Fruit fly (Drosophila melanogaster) whole organism, embryonic: Measurements from ENCODE around the gene nmdyn-D6.
A peak's percentile ranks its signal among the peaks of the same experiment; 100 is the strongest.

Source experiments
- Ada2b ChIP-seq: fragments of 200-800 bp; sonication (Bioruptor generic); IDR thresholded peaks from 2 replicates; pipeline ENCODE4 v1.3.6; 2022; ENCODE audit warnings: missing biosample characterization, missing genetic modification characterization
- Asciz ChIP-seq: fragments of 200-800 bp; sonication (Bioruptor generic); optimal IDR thresholded peaks from 2 replicates; lab custom pipeline; 2017; ENCODE audit warnings: missing biosample characterization, mild to moderate bottlenecking, missing genetic modification characterization, missing genetic modification reagents
- B-H2 ChIP-seq: fragments of 200-800 bp; sonication (Bioruptor generic); optimal IDR thresholded peaks from 2 replicates; lab custom pipeline; 2018; ENCODE audit warnings: missing biosample characterization, mild to moderate bottlenecking, missing genetic modification characterization
- Bteb2 ChIP-seq: fragments of 200-800 bp; sonication (Bioruptor generic); optimal IDR thresholded peaks from 2 replicates; lab custom pipeline; 2016; ENCODE audit warnings: missing biosample characterization, missing genetic modification characterization
- CG10274 ChIP-seq: fragments of 200-800 bp; sonication (Bioruptor generic); optimal IDR thresholded peaks from 3 replicates; lab custom pipeline; 2017; ENCODE audit warnings: missing biosample characterization, mild to moderate bottlenecking, missing genetic modification characterization
- CG12299 ChIP-seq: fragments of 200-800 bp; sonication (Bioruptor generic); optimal IDR thresholded peaks from 2 replicates; lab custom pipeline; 2018; ENCODE audit warnings: missing biosample characterization, mild to moderate bottlenecking, missing genetic modification characterization
- CG13123 ChIP-seq: fragments of 200-800 bp; sonication (Bioruptor generic); optimal IDR thresholded peaks from 2 replicates; lab custom pipeline; 2016; ENCODE audit warnings: missing biosample characterization, missing genetic modification characterization
- CG14014 ChIP-seq: fragments of 200-800 bp; sonication (Bioruptor generic); IDR thresholded peaks from 2 replicates; pipeline ENCODE4 v1.3.6; 2022; ENCODE audit warnings: missing biosample characterization, missing genetic modification characterization
- CG14710 ChIP-seq: fragments of 200-800 bp; sonication (Bioruptor generic); optimal IDR thresholded peaks from 3 replicates; lab custom pipeline; 2019; ENCODE audit warnings: missing biosample characterization, mild to moderate bottlenecking, missing genetic modification characterization, moderate library complexity
- CG14965 ChIP-seq: fragments of 200-800 bp; sonication (Bioruptor generic); optimal IDR thresholded peaks from 2 replicates; lab custom pipeline; 2016; ENCODE audit warnings: missing biosample characterization, missing genetic modification characterization, borderline replicate concordance
- CG1602 ChIP-seq: fragments of 200-800 bp; sonication (Bioruptor generic); optimal IDR thresholded peaks from 3 replicates; lab custom pipeline; 2016; ENCODE audit warnings: missing biosample characterization, missing genetic modification characterization
- CG17802 ChIP-seq: fragments of 200-800 bp; sonication (Bioruptor generic); optimal IDR thresholded peaks from 2 replicates; lab custom pipeline; 2018; ENCODE audit warnings: missing biosample characterization, mild to moderate bottlenecking, missing genetic modification characterization, moderate library complexity
- CG17912 ChIP-seq: fragments of 200-800 bp; sonication (Bioruptor generic); optimal IDR thresholded peaks from 2 replicates; lab custom pipeline; 2018; ENCODE audit warnings: missing biosample characterization, mild to moderate bottlenecking, missing genetic modification characterization
- CG1832 ChIP-seq: fragments of 200-800 bp; sonication (Bioruptor generic); optimal IDR thresholded peaks from 2 replicates; lab custom pipeline; 2017; ENCODE audit warnings: missing biosample characterization, mild to moderate bottlenecking, missing genetic modification characterization, inconsistent platforms
- CG2120 ChIP-seq: fragments of 200-800 bp; sonication (Bioruptor generic); optimal IDR thresholded peaks from 3 replicates; lab custom pipeline; 2016; ENCODE audit warnings: missing biosample characterization, missing genetic modification characterization
- CG30020 ChIP-seq: fragments of 200-800 bp; optimal IDR thresholded peaks from 2 replicates; lab custom pipeline; 2019; ENCODE audit warnings: missing biosample characterization, mild to moderate bottlenecking, missing genetic modification characterization, moderate library complexity
- CG32772 ChIP-seq: fragments of 200-800 bp; sonication (Bioruptor generic); IDR thresholded peaks from 2 replicates; pipeline ENCODE4 v1.3.6; 2022; ENCODE audit warnings: missing biosample characterization, missing genetic modification characterization
- CG34224 ChIP-seq: fragments of 200-800 bp; sonication (Bioruptor generic); IDR thresholded peaks from 3 replicates; pipeline ENCODE4 v1.3.6; 2022; ENCODE audit warnings: missing biosample characterization, missing genetic modification characterization; ENCODE audit not compliant: partially characterized antibody
- CG34422 ChIP-seq: fragments of 200-800 bp; sonication (Bioruptor generic); IDR thresholded peaks from 3 replicates; pipeline ENCODE4 v1.3.6; 2022; ENCODE audit warnings: missing biosample characterization, missing genetic modification characterization
- CG43689 ChIP-seq: fragments of 200-800 bp; sonication (Bioruptor generic); IDR thresholded peaks from 2 replicates; pipeline ENCODE4 v1.3.6; 2022; ENCODE audit warnings: missing biosample characterization, missing genetic modification characterization
- CG8290 ChIP-seq, 3 experiments: fragments of 200-800 bp; sonication (Bioruptor generic); optimal IDR thresholded peaks; 2 replicates each; lab custom pipeline; 2016 to 2019; ENCODE audit warnings: missing biosample characterization in 3 of 3, missing genetic modification characterization in 3 of 3, mild to moderate bottlenecking in 2 of 3, moderate library complexity in 1 of 3
- CG9727 ChIP-seq: fragments of 200-800 bp; sonication (Bioruptor generic); optimal IDR thresholded peaks from 3 replicates; lab custom pipeline; 2017; ENCODE audit warnings: missing biosample characterization, mild to moderate bottlenecking, missing genetic modification characterization
- Drgx ChIP-seq: fragments of 200-800 bp; sonication (Bioruptor generic); IDR thresholded peaks from 2 replicates; pipeline ENCODE4 v1.3.6; 2022; ENCODE audit warnings: missing biosample characterization, missing genetic modification characterization
- Elba2 ChIP-seq: fragments of 200-800 bp; sonication (Bioruptor generic); optimal IDR thresholded peaks from 3 replicates; lab custom pipeline; 2016; ENCODE audit warnings: missing biosample characterization, missing genetic modification characterization
- Gsc ChIP-seq: fragments of 200-800 bp; sonication (Bioruptor generic); IDR thresholded peaks from 2 replicates; pipeline ENCODE4 v1.3.6; 2022; ENCODE audit warnings: missing biosample characterization, missing genetic modification characterization
- H2.0 ChIP-seq: fragments of 200-800 bp; sonication (Bioruptor generic); IDR thresholded peaks from 2 replicates; pipeline ENCODE4 v1.3.6; 2022; ENCODE audit warnings: missing biosample characterization, missing genetic modification characterization
- Hey ChIP-seq: fragments of 200-800 bp; sonication (Bioruptor generic); optimal IDR thresholded peaks from 3 replicates; lab custom pipeline; 2018; ENCODE audit warnings: missing biosample characterization, mild to moderate bottlenecking, missing genetic modification characterization
- Myb ChIP-seq: fragments of 200-800 bp; sonication (Bioruptor generic); optimal IDR thresholded peaks from 2 replicates; lab custom pipeline; 2016; ENCODE audit warnings: missing biosample characterization, missing genetic modification characterization
- Scr ChIP-seq: fragments of 200-800 bp; sonication (Bioruptor generic); IDR thresholded peaks from 2 replicates; pipeline ENCODE4 v1.3.6; 2022; ENCODE audit warnings: missing biosample characterization, missing genetic modification characterization; ENCODE audit not compliant: partially characterized antibody
- Six4 ChIP-seq: fragments of 200-800 bp; sonication (Bioruptor generic); optimal IDR thresholded peaks from 2 replicates; lab custom pipeline; 2016; ENCODE audit warnings: missing biosample characterization, missing genetic modification characterization
- croc ChIP-seq: fragments of 200-800 bp; sonication (Bioruptor generic); conservative IDR thresholded peaks from 3 replicates; pipeline ENCODE4 v1.3.6; 2022; ENCODE audit warnings: missing biosample characterization, missing genetic modification characterization
- crp ChIP-seq, 2 experiments: fragments of 200-800 bp; sonication (Bioruptor generic); optimal IDR thresholded peaks; 2 replicates in 1 of 2; 3 replicates in 1 of 2; lab custom pipeline; 2017; ENCODE audit warnings: missing biosample characterization in 2 of 2, missing genetic modification characterization in 2 of 2, mild to moderate bottlenecking in 1 of 2, moderate library complexity in 1 of 2
- dan ChIP-seq: fragments of 200-800 bp; sonication (Bioruptor generic); IDR thresholded peaks from 2 replicates; pipeline ENCODE4 v1.3.6; 2022; ENCODE audit warnings: missing biosample characterization, missing genetic modification characterization
- dysf ChIP-seq: fragments of 200-800 bp; sonication (Bioruptor generic); IDR thresholded peaks from 3 replicates; pipeline ENCODE4 v1.3.6; 2022; ENCODE audit warnings: missing biosample characterization, missing genetic modification characterization
- fru ChIP-seq: fragments of >200 bp; optimal IDR thresholded peaks from 2 replicates; lab custom pipeline; 2017
- fu2 ChIP-seq: fragments of 200-800 bp; sonication (Bioruptor generic); optimal IDR thresholded peaks from 2 replicates; lab custom pipeline; 2016; ENCODE audit warnings: missing biosample characterization, missing genetic modification characterization
- grn ChIP-seq: fragments of 200-800 bp; sonication (Bioruptor generic); optimal IDR thresholded peaks from 3 replicates; lab custom pipeline; 2017; ENCODE audit warnings: missing biosample characterization, missing genetic modification characterization
- hkb ChIP-seq, 2 experiments: fragments of 200-800 bp in 1 of 2; fragments of >200 bp in 1 of 2; sonication (Bioruptor generic) in 1 of 2; IDR thresholded peaks in 1 of 2; optimal IDR thresholded peaks in 1 of 2; 2 replicates each; pipeline versions ENCODE4 v1.3.6 to Lab custom; 2017 to 2022; ENCODE audit warnings: missing biosample characterization in 1 of 2, missing genetic modification characterization in 1 of 2
- kay ChIP-seq: fragments of 200-800 bp; sonication (Bioruptor generic); optimal IDR thresholded peaks from 2 replicates; lab custom pipeline; 2016; ENCODE audit warnings: missing biosample characterization, missing genetic modification characterization
- knrl ChIP-seq: fragments of 200-800 bp; sonication (Bioruptor generic); IDR thresholded peaks from 3 replicates; pipeline ENCODE4 v1.3.6; 2022; ENCODE audit warnings: missing biosample characterization, missing genetic modification characterization; ENCODE audit not compliant: partially characterized antibody
- maf-S ChIP-seq: fragments of 200-800 bp; sonication (Bioruptor generic); optimal IDR thresholded peaks from 2 replicates; lab custom pipeline; 2016; ENCODE audit warnings: missing biosample characterization, missing genetic modification characterization
- mam ChIP-seq: fragments of 200-800 bp; sonication (Bioruptor generic); optimal IDR thresholded peaks from 3 replicates; lab custom pipeline; 2016; ENCODE audit warnings: missing biosample characterization, missing genetic modification characterization
- pb ChIP-seq: fragments of 200-800 bp; sonication (Bioruptor generic); optimal IDR thresholded peaks from 3 replicates; lab custom pipeline; 2016; ENCODE audit warnings: missing biosample characterization, missing genetic modification characterization
- sc ChIP-seq, 3 experiments: fragments of >200 bp in 2 of 3; fragments of 200-800 bp in 1 of 3; sonication (Bioruptor generic) in 1 of 3; optimal IDR thresholded peaks; 2 replicates in 2 of 3; 3 replicates in 1 of 3; lab custom pipeline; 2017; ENCODE audit warnings: mild to moderate bottlenecking in 1 of 3, missing biosample characterization in 1 of 3, missing genetic modification characterization in 1 of 3, missing genetic modification reagents in 1 of 3
- sens ChIP-seq: fragments of 200-800 bp; sonication (Bioruptor generic); peaks from one replicate; lab custom pipeline; 2016; ENCODE audit warnings: missing biosample characterization, missing genetic modification characterization
- shn ChIP-seq: fragments of 200-800 bp; sonication (Bioruptor generic); optimal IDR thresholded peaks from 3 replicates; lab custom pipeline; 2016; ENCODE audit warnings: missing biosample characterization, missing genetic modification characterization
- stwl ChIP-seq: fragments of 200-800 bp; sonication (Bioruptor generic); optimal IDR thresholded peaks from 3 replicates; lab custom pipeline; 2018; ENCODE audit warnings: missing biosample characterization, mild to moderate bottlenecking, missing genetic modification characterization, moderate library complexity
- tx ChIP-seq: fragments of 200-800 bp; sonication (Bioruptor generic); optimal IDR thresholded peaks from 2 replicates; lab custom pipeline; 2016; ENCODE audit warnings: missing biosample characterization, missing genetic modification characterization
- vfl ChIP-seq: fragments of 200-800 bp; sonication (Bioruptor generic); optimal IDR thresholded peaks from 2 replicates; lab custom pipeline; 2016; ENCODE audit warnings: missing biosample characterization, missing genetic modification characterization
- wek ChIP-seq: fragments of 200-800 bp; sonication (Bioruptor generic); optimal IDR thresholded peaks from 3 replicates; lab custom pipeline; 2018; ENCODE audit warnings: missing biosample characterization, mild to moderate bottlenecking, missing genetic modification characterization, moderate library complexity

The nmdyn-D6 gene

DNA sequence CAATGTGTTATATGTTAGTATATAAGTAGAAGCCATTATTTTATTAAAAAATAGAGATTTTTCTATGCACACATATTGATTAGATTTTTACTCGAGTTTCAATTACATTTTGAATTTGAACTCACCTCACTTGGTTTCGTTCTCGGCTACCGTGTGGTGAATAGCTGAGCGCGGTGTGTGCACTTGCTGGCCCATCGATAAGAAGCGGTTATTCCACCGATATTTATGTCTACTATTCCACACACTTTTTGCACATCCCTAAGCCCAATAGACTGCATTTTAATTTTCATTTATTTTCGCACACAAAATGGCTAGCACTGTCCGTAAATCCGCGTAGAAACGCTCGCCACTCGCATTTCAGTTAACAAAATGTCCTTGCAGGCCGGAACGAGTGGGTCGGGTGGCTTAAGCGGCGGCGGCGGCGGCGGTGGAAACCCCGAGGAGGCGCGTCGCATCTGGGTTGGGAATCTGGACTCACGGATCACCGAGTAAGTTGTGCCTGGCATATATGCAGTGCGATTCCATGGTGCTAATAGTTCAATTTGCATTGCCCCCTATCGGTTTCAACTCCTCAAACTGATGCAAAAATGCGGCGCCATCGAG lies 3.0 kb upstream of the nmdyn-D6 start, which contains the start of gene CG14414 (continued):
- TF ChIP-seq croc (GFP tag; lab: Robert Waterston, UW) (no peak), dan (GFP tag; lab: Robert Waterston, UW) (no peak), CG2120 (peak; percentile 52), tx (GFP tag; lab: Kevin White, UChicago) (no peak), CG1832 (no peak), fu2 (GFP tag; lab: Kevin White, UChicago) (no peak), Myb (GFP tag; lab: Kevin White, UChicago) (peak; percentile 79), sc (optimal IDR thresholded peaks at IDR 0.05; lab: Kevin White, UChicago) (no peak), sc (GFP tag; optimal IDR thresholded peaks at IDR 0.05; lab: Kevin White, UChicago) (no peak), dysf (GFP tag; lab: Robert Waterston, UW) (0 out of 3 replicates have a peak, but pooled peaks have one; percentile 22), CG13123 (GFP tag; lab: Kevin White, UChicago) (no peak), crp (GFP tag; optimal IDR thresholded peaks at IDR 0.05; lab: Kevin White, UChicago) (peak in 1 of 2 experiments; percentile 47), fru (lab: Kevin White, UChicago) (no peak), H2.0 (no peak), CG14014 (GFP tag; lab: Robert Waterston, UW) (no peak), B-H2 (GFP tag; lab: Kevin White, UChicago) (no peak), vfl (GFP tag; lab: Kevin White, UChicago) (peak; percentile 27), Elba2 (GFP tag; lab: Kevin White, UChicago) (no peak), CG10274 (GFP tag; lab: Kevin White, UChicago) (no peak), CG14710 (tag; lab: Kevin White, UChicago) (peak; percentile 46), wek (no peak), mam (GFP tag; lab: Kevin White, UChicago) (peak; percentile 20), CG12299 (tag; lab: Kevin White, UChicago) (no peak), CG17912 (GFP tag; lab: Kevin White, UChicago) (no peak), shn (GFP tag; lab: Kevin White, UChicago) (no peak), CG17802 (tag; lab: Kevin White, UChicago) (no peak), Asciz (GFP tag; lab: Kevin White, UChicago) (no peak), CG30020 (tag; lab: Kevin White, UChicago) (peak; percentile 8), CG43689 (GFP tag; lab: Robert Waterston, UW) (no peak), hkb (optimal IDR thresholded peaks at IDR 0.05; lab: Kevin White, UChicago) (no peak), hkb (GFP tag; IDR thresholded peaks at IDR 0.05; lab: Robert Waterston, UW) (no peak), CG34224 (GFP tag; lab: Robert Waterston, UW) (peak; percentile 68), sens (peak; percentile 58), Ada2b (0 out of 2 replicates have a peak, but pooled peaks have one; percentile 19), Scr (GFP tag; lab: Robert Waterston, UW) (peak; percentile 84), Gsc (no peak), Hey (no peak), Drgx (GFP tag; lab: Robert Waterston, UW) (no peak), CG9727 (no peak), knrl (GFP tag; lab: Robert Waterston, UW) (peak; percentile 85), stwl (tag; lab: Kevin White, UChicago) (peak; percentile 62), Six4 (GFP tag; lab: Kevin White, UChicago) (no peak), maf-S (GFP tag; lab: Kevin White, UChicago) (peak; percentile 17), CG14965 (GFP tag; lab: Kevin White, UChicago) (no peak), Bteb2 (GFP tag; lab: Kevin White, UChicago) (no peak), CG32772 (no peak), CG1602 (no peak), kay (GFP tag; lab: Kevin White, UChicago) (no peak), grn (GFP tag; lab: Kevin White, UChicago) (no peak), CG8290 (GFP tag; optimal IDR thresholded peaks at IDR 0.05; lab: Kevin White, UChicago) (no peak), CG8290 (tag; optimal IDR thresholded peaks at IDR 0.05; lab: Kevin White, UChicago) (peak in 1 of 2 experiments; percentile 72), pb (GFP tag; lab: Kevin White, UChicago) (no peak), CG34422 (GFP tag; lab: Robert Waterston, UW) (no peak)
